Fruit fly (Drosophila melanogaster) whole organism, embryonic: ENCODE results near the gene mat.

ENCODE experiments used
- Adf1 ChIP-seq: fragments of 200-800 bp; sonication (Bioruptor generic); IDR thresholded peaks from 2 replicates; pipeline ENCODE4 v1.3.6; 2022; ENCODE audit warnings: missing biosample characterization, missing genetic modification characterization
- Atf-2 ChIP-seq: fragments of 200-800 bp; sonication (Bioruptor generic); optimal IDR thresholded peaks from 2 replicates; lab custom pipeline; 2016; ENCODE audit warnings: missing biosample characterization, missing genetic modification characterization
- Atf3 ChIP-seq: fragments of 200-800 bp; sonication (Bioruptor generic); optimal IDR thresholded peaks from 3 replicates; lab custom pipeline; 2016; ENCODE audit warnings: missing biosample characterization, missing genetic modification characterization
- B-H1 ChIP-seq: fragments of 200-800 bp; sonication (Bioruptor generic); IDR thresholded peaks from 3 replicates; pipeline ENCODE4 v1.3.6; 2022; ENCODE audit warnings: missing biosample characterization, missing genetic modification characterization
- Bdp1 ChIP-seq: fragments of 200-800 bp; sonication (Bioruptor generic); optimal IDR thresholded peaks from 3 replicates; lab custom pipeline; 2016; ENCODE audit warnings: missing biosample characterization, missing genetic modification characterization
- Blimp-1 ChIP-seq: fragments of 200-800 bp; sonication (Bioruptor generic); optimal IDR thresholded peaks from 3 replicates; lab custom pipeline; 2018; ENCODE audit warnings: missing biosample characterization, missing genetic modification characterization, mild to moderate bottlenecking, moderate library complexity, missing genetic modification reagents
- CG10274 ChIP-seq: fragments of 200-800 bp; sonication (Bioruptor generic); optimal IDR thresholded peaks from 3 replicates; lab custom pipeline; 2017; ENCODE audit warnings: missing biosample characterization, mild to moderate bottlenecking, missing genetic modification characterization
- CG12236 ChIP-seq: fragments of 200-800 bp; sonication (Bioruptor generic); optimal IDR thresholded peaks from 2 replicates; lab custom pipeline; 2016; ENCODE audit warnings: missing biosample characterization, missing genetic modification characterization
- CG12942 ChIP-seq: fragments of 200-800 bp; sonication (Bioruptor generic); optimal IDR thresholded peaks from 3 replicates; lab custom pipeline; 2016; ENCODE audit warnings: missing biosample characterization, missing genetic modification characterization
- CG13287 ChIP-seq: fragments of 200-800 bp; sonication (Bioruptor generic); IDR thresholded peaks from 2 replicates; pipeline ENCODE4 v1.3.6; 2022; ENCODE audit warnings: missing biosample characterization, missing genetic modification characterization; ENCODE audit not compliant: partially characterized antibody
- CG15073 ChIP-seq: fragments of 200-800 bp; sonication (Bioruptor generic); optimal IDR thresholded peaks from 2 replicates; lab custom pipeline; 2016; ENCODE audit warnings: missing biosample characterization, missing genetic modification characterization
- CG15269 ChIP-seq: fragments of 200-800 bp; sonication (Bioruptor generic); optimal IDR thresholded peaks from 2 replicates; lab custom pipeline; 2018; ENCODE audit warnings: missing biosample characterization, mild to moderate bottlenecking, missing genetic modification characterization, moderate library complexity
- CG15696 ChIP-seq: fragments of 200-800 bp; sonication (Bioruptor generic); optimal IDR thresholded peaks from 2 replicates; lab custom pipeline; 2019; ENCODE audit warnings: missing biosample characterization, mild to moderate bottlenecking, missing genetic modification characterization, moderate library complexity
- CG2712 ChIP-seq: fragments of 200-800 bp; optimal IDR thresholded peaks from 3 replicates; lab custom pipeline; 2019; ENCODE audit warnings: missing biosample characterization, mild to moderate bottlenecking, missing genetic modification characterization, moderate library complexity
- CG2875 ChIP-seq: fragments of 200-800 bp; sonication (Bioruptor generic); optimal IDR thresholded peaks from 2 replicates; lab custom pipeline; 2017; ENCODE audit warnings: missing biosample characterization, mild to moderate bottlenecking, missing genetic modification characterization, missing genetic modification reagents
- CG31224 ChIP-seq: fragments of 200-800 bp; sonication (Bioruptor generic); IDR thresholded peaks from 2 replicates; pipeline ENCODE4 v1.3.6; 2022; ENCODE audit warnings: missing biosample characterization, missing genetic modification characterization
- CG31388 ChIP-seq: fragments of 200-800 bp; sonication (Bioruptor generic); optimal IDR thresholded peaks from 2 replicates; lab custom pipeline; 2016; ENCODE audit warnings: missing biosample characterization, missing genetic modification characterization
- CG3163 ChIP-seq: fragments of 200-800 bp; sonication (Bioruptor generic); optimal IDR thresholded peaks from 3 replicates; lab custom pipeline; 2016; ENCODE audit warnings: missing biosample characterization, missing genetic modification characterization
- CG33557 ChIP-seq: fragments of 200-800 bp; sonication (Bioruptor generic); optimal IDR thresholded peaks from 2 replicates; lab custom pipeline; 2019; ENCODE audit warnings: missing biosample characterization, mild to moderate bottlenecking, missing genetic modification characterization, moderate library complexity
- CG4328 ChIP-seq: fragments of 200-800 bp; sonication (Bioruptor generic); optimal IDR thresholded peaks from 3 replicates; lab custom pipeline; 2017; ENCODE audit warnings: missing biosample characterization, missing genetic modification reagents, missing genetic modification characterization
- CG4820 ChIP-seq: fragments of 200-800 bp; sonication (Bioruptor generic); optimal IDR thresholded peaks from 3 replicates; lab custom pipeline; 2016; ENCODE audit warnings: missing biosample characterization, missing genetic modification characterization
- CG8388 ChIP-seq: fragments of 200-800 bp; sonication (Bioruptor generic); optimal IDR thresholded peaks from 2 replicates; lab custom pipeline; 2019; ENCODE audit warnings: missing biosample characterization, mild to moderate bottlenecking, missing genetic modification characterization, moderate library complexity
- CG9817 ChIP-seq: fragments of 200-800 bp; sonication (Bioruptor generic); optimal IDR thresholded peaks from 2 replicates; lab custom pipeline; 2018; ENCODE audit warnings: missing biosample characterization, mild to moderate bottlenecking, missing genetic modification characterization, moderate library complexity
- Camta ChIP-seq: fragments of 200-800 bp; sonication (Bioruptor generic); optimal IDR thresholded peaks from 2 replicates; lab custom pipeline; 2016; ENCODE audit warnings: missing biosample characterization, missing genetic modification characterization
- CoRest ChIP-seq: fragments of 200-800 bp; sonication (Bioruptor generic); optimal IDR thresholded peaks from 3 replicates; lab custom pipeline; 2018; ENCODE audit warnings: missing biosample characterization, mild to moderate bottlenecking, missing genetic modification characterization, moderate library complexity
- Doc3 ChIP-seq: fragments of 200-800 bp; sonication (Bioruptor generic); IDR thresholded peaks from 3 replicates; pipeline ENCODE4 v1.3.6; 2022; ENCODE audit warnings: missing biosample characterization, missing genetic modification characterization; ENCODE audit not compliant: partially characterized antibody
- Gug ChIP-seq: fragments of 200-800 bp; sonication (Bioruptor generic); IDR thresholded peaks from 4 replicates; pipeline ENCODE4 v1.3.6; 2022; ENCODE audit warnings: missing biosample characterization, missing genetic modification characterization
- HLH3B ChIP-seq: fragments of 200-800 bp; sonication (Bioruptor generic); IDR thresholded peaks from 2 replicates; pipeline ENCODE4 v1.3.6; 2022; ENCODE audit warnings: missing biosample characterization, missing genetic modification characterization
- Hmx ChIP-seq: fragments of 200-800 bp; sonication (Bioruptor generic); optimal IDR thresholded peaks from 2 replicates; lab custom pipeline; 2016; ENCODE audit warnings: missing biosample characterization, missing genetic modification characterization
- Lhr ChIP-seq: fragments of 200-800 bp; sonication (Bioruptor generic); optimal IDR thresholded peaks from 3 replicates; lab custom pipeline; 2017; ENCODE audit warnings: mild to moderate bottlenecking, missing biosample characterization, missing genetic modification reagents, missing genetic modification characterization
- MBD-R2 ChIP-seq: fragments of 200-800 bp; sonication (Bioruptor generic); IDR thresholded peaks from 2 replicates; pipeline ENCODE4 v1.3.6; 2022; ENCODE audit warnings: missing biosample characterization, missing genetic modification characterization
- Med ChIP-seq: fragments of 200-800 bp; sonication (Bioruptor generic); peaks from one replicate; lab custom pipeline; 2016; ENCODE audit warnings: missing biosample characterization, missing genetic modification characterization, mild to moderate bottlenecking, inconsistent platforms, moderate library complexity
- Opbp ChIP-seq: fragments of 200-800 bp; sonication (Bioruptor generic); IDR thresholded peaks from 3 replicates; pipeline ENCODE4 v1.3.6; 2022; ENCODE audit warnings: missing biosample characterization, missing genetic modification characterization; ENCODE audit not compliant: partially characterized antibody
- Optix ChIP-seq: fragments of 200-800 bp; sonication (Bioruptor generic); IDR thresholded peaks from 3 replicates; pipeline ENCODE4 v1.3.6; 2022; ENCODE audit warnings: missing biosample characterization, missing genetic modification characterization
- Scr ChIP-seq: fragments of 200-800 bp; sonication (Bioruptor generic); IDR thresholded peaks from 2 replicates; pipeline ENCODE4 v1.3.6; 2022; ENCODE audit warnings: missing biosample characterization, missing genetic modification characterization; ENCODE audit not compliant: partially characterized antibody
- Side ChIP-seq: fragments of 200-800 bp; sonication (Bioruptor generic); optimal IDR thresholded peaks from 2 replicates; lab custom pipeline; 2016; ENCODE audit warnings: missing biosample characterization, missing genetic modification characterization
- Tbp ChIP-seq: fragments of >200 bp; optimal IDR thresholded peaks from 2 replicates; lab custom pipeline; 2018; ENCODE audit warnings: missing biosample characterization, missing genetic modification characterization
- chinmo ChIP-seq: fragments of 200-800 bp; sonication (Bioruptor generic); IDR thresholded peaks from 4 replicates; pipeline ENCODE4 v1.3.6; 2022; ENCODE audit warnings: missing biosample characterization, missing genetic modification characterization; ENCODE audit not compliant: partially characterized antibody
- chm ChIP-seq: fragments of 200-800 bp; sonication (Bioruptor generic); IDR thresholded peaks from 2 replicates; pipeline ENCODE4 v1.3.6; 2022; ENCODE audit warnings: missing biosample characterization, missing genetic modification characterization
- cwo ChIP-seq: fragments of 200-800 bp; sonication (Bioruptor generic); optimal IDR thresholded peaks from 3 replicates; lab custom pipeline; 2017; ENCODE audit warnings: missing biosample characterization, missing genetic modification characterization, mild to moderate bottlenecking, moderate library complexity, missing genetic modification reagents
- ewg ChIP-seq: fragments of 200-800 bp; sonication (Bioruptor generic); optimal IDR thresholded peaks from 3 replicates; lab custom pipeline; 2017; ENCODE audit warnings: mild to moderate bottlenecking, missing biosample characterization, missing genetic modification reagents, missing genetic modification characterization
- fu2 ChIP-seq: fragments of 200-800 bp; sonication (Bioruptor generic); optimal IDR thresholded peaks from 2 replicates; lab custom pipeline; 2016; ENCODE audit warnings: missing biosample characterization, missing genetic modification characterization
- gcm2 ChIP-seq: fragments of 200-800 bp; sonication (Bioruptor generic); optimal IDR thresholded peaks from 2 replicates; lab custom pipeline; 2016; ENCODE audit warnings: missing biosample characterization, missing genetic modification characterization
- h ChIP-seq: fragments of >200 bp; optimal IDR thresholded peaks from 2 replicates; lab custom pipeline; 2017
- insv ChIP-seq, 2 experiments: fragments of 200-800 bp; sonication (Bioruptor generic); optimal IDR thresholded peaks; 3 replicates each; lab custom pipeline; 2016 to 2018; ENCODE audit warnings: missing biosample characterization in 2 of 2, missing genetic modification characterization in 2 of 2
- lilli ChIP-seq: fragments of 200-800 bp; sonication (Bioruptor generic); optimal IDR thresholded peaks from 3 replicates; lab custom pipeline; 2016; ENCODE audit warnings: missing biosample characterization, missing genetic modification characterization
- ranshi ChIP-seq: fragments of 200-800 bp; sonication (Bioruptor generic); IDR thresholded peaks from 2 replicates; pipeline ENCODE4 v1.3.6; 2022; ENCODE audit warnings: missing biosample characterization, missing genetic modification characterization
- sd ChIP-seq: fragments of 200-800 bp; sonication (Bioruptor generic); optimal IDR thresholded peaks from 3 replicates; lab custom pipeline; 2018; ENCODE audit warnings: missing biosample characterization, mild to moderate bottlenecking, missing genetic modification characterization, moderate library complexity
- seq ChIP-seq: fragments of 200-800 bp; sonication (Bioruptor generic); IDR thresholded peaks from 2 replicates; pipeline ENCODE4 v1.3.6; 2022; ENCODE audit warnings: missing biosample characterization, missing genetic modification characterization
- sim ChIP-seq: fragments of 200-800 bp; sonication (Bioruptor generic); IDR thresholded peaks from 2 replicates; pipeline ENCODE4 v1.3.6; 2022; ENCODE audit warnings: missing biosample characterization, missing genetic modification characterization

mat gene

dm6 chr3L:895314-895980 lies 7.3 kb upstream of the mat start, which contains the start of gene CG34056 (continued):
- TF ChIP-seq Atf-2 (GFP tag; lab: Kevin White, UChicago) (peak; percentile 9), ranshi (GFP tag; lab: Robert Waterston, UW) (peak; percentile 95), cwo (GFP tag; lab: Kevin White, UChicago) (peak; percentile 87), Hmx (peak; percentile 40), CG2875 (GFP tag; lab: Kevin White, UChicago) (peak; percentile 86), Med (peak; percentile 96), Side (peak; percentile 71), chinmo (GFP tag; lab: Robert Waterston, UW) (peak; percentile 86; the same call in 2 of the 4 replicates), CG15696 (tag; lab: Kevin White, UChicago) (peak; percentile 80), Camta (peak; percentile 91), CG4328 (GFP tag; lab: Kevin White, UChicago) (peak; percentile 81), CG10274 (peak; percentile 79), Atf3 (GFP tag; lab: Kevin White, UChicago) (peak; percentile 19), gcm2 (peak; percentile 63), CG13287 (GFP tag; lab: Robert Waterston, UW) (no peak), insv (GFP tag; optimal IDR thresholded peaks at IDR 0.05; lab: Kevin White, UChicago) (no peak), CG12942 (peak; percentile 74), CG9817 (tag; lab: Kevin White, UChicago) (peak; percentile 85), Optix (GFP tag; lab: Robert Waterston, UW) (peak; percentile 85), CG8388 (GFP tag; lab: Kevin White, UChicago) (peak; percentile 91), seq (GFP tag; lab: Robert Waterston, UW) (peak; percentile 93), ewg (GFP tag; lab: Kevin White, UChicago) (peak; percentile 75), Tbp (GFP tag; lab: Kevin White, UChicago) (no peak), CG12236 (GFP tag; lab: Kevin White, UChicago) (peak; percentile 72), B-H1 (GFP tag; lab: Robert Waterston, UW) (peak; percentile 93), Blimp-1 (GFP tag; lab: Kevin White, UChicago) (peak; percentile 91), h (lab: Kevin White, UChicago) (no peak), CG31224 (GFP tag; lab: Robert Waterston, UW) (peak; percentile 92), CG4820 (peak; percentile 94), Gug (GFP tag; lab: Robert Waterston, UW) (peak; percentile 84), CG3163 (no peak), Lhr (GFP tag; lab: Kevin White, UChicago) (peak; percentile 44), CG31388 (peak; percentile 89), HLH3B (peak; percentile 97), CG15073 (GFP tag; lab: Kevin White, UChicago) (no peak), Opbp (GFP tag; lab: Robert Waterston, UW) (no peak), Scr (GFP tag; lab: Robert Waterston, UW) (no peak), CG15269 (tag; lab: Kevin White, UChicago) (peak; percentile 91), CG33557 (GFP tag; lab: Kevin White, UChicago) (peak; percentile 19), MBD-R2 (peak; percentile 93), CoRest (peak; percentile 87), sim (GFP tag; lab: Robert Waterston, UW) (peak; percentile 79), lilli (peak; percentile 84), Bdp1 (GFP tag; lab: Kevin White, UChicago) (peak; percentile 55), Doc3 (no peak), sd (tag; lab: Kevin White, UChicago) (peak; percentile 77), chm (GFP tag; lab: Robert Waterston, UW) (peak; percentile 95), Adf1 (peak; percentile 60), CG2712 (tag; lab: Kevin White, UChicago) (peak; percentile 95), fu2 (GFP tag; lab: Kevin White, UChicago) (peak; percentile 10)
- TF ChIP-seq, all 482 proteins: peak for 411
